Worm (Caenorhabditis elegans) whole organism, young adult: ENCODE results near the gene tatn-1.
A peak's percentile ranks its signal among the peaks of the same experiment; 100 is the strongest.

Experiments used
- B0035.1 ChIP-seq: sonication (generic microtip); optimal IDR thresholded peaks from 2 replicates; lab custom pipeline; 2016; ENCODE audit warnings: missing genetic modification characterization, mild to moderate bottlenecking, missing compliant biosample characterization, missing genotype, missing genetic modification reagents
- B0336.3 ChIP-seq: fragments of 200-800 bp; sonication (Bioruptor generic); IDR thresholded peaks from 2 replicates; pipeline ENCODE4 v1.3.6; 2022; ENCODE audit warnings: missing genetic modification characterization, missing compliant biosample characterization
- F22D6.2 ChIP-seq: sonication (generic microtip); optimal IDR thresholded peaks from 2 replicates; lab custom pipeline; 2016; ENCODE audit warnings: mild to moderate bottlenecking, missing genetic modification characterization, missing compliant biosample characterization
- F37B4.10 ChIP-seq: fragments of 200-800 bp; sonication (Bioruptor generic); IDR thresholded peaks from 2 replicates; pipeline ENCODE4 v1.3.6; 2022; ENCODE audit warnings: missing genetic modification characterization, missing compliant biosample characterization
- F55B11.4 ChIP-seq: sonication (generic microtip); optimal IDR thresholded peaks from 2 replicates; lab custom pipeline; 2016; ENCODE audit warnings: missing compliant biosample characterization, missing genetic modification characterization, borderline replicate concordance; ENCODE audit not compliant: insufficient read depth
- F57A8.1 ChIP-seq: fragments of 200-800 bp; sonication (Bioruptor generic); optimal IDR thresholded peaks from 2 replicates; lab custom pipeline; 2018; ENCODE audit warnings: mild to moderate bottlenecking, missing genetic modification characterization, moderate library complexity, missing compliant biosample characterization
- T26A5.8 ChIP-seq: sonication (generic microtip); optimal IDR thresholded peaks from 2 replicates; lab custom pipeline; 2016; ENCODE audit warnings: missing genetic modification characterization, missing compliant biosample characterization
- Y67H2A.10 ChIP-seq: fragments of 200-800 bp; sonication (Bioruptor generic); conservative IDR thresholded peaks from 2 replicates; pipeline ENCODE4 v1.3.6; 2022; ENCODE audit warnings: missing genetic modification reagents, missing genetic modification characterization, missing compliant biosample characterization
- aptf-3 ChIP-seq: fragments of 200-800 bp; sonication (Bioruptor generic); IDR thresholded peaks from 2 replicates; pipeline ENCODE4 v1.3.6; 2022; ENCODE audit warnings: missing genetic modification characterization, missing compliant biosample characterization
- attf-3 ChIP-seq: fragments of 200-800 bp; sonication (Bioruptor generic); conservative IDR thresholded peaks from 2 replicates; pipeline ENCODE4 v1.3.6; 2022; ENCODE audit warnings: missing genetic modification reagents, missing genetic modification characterization, missing compliant biosample characterization
- bed-2 ChIP-seq: fragments of 200-800 bp; sonication (Bioruptor generic); IDR thresholded peaks from 2 replicates; pipeline ENCODE4 v1.3.6; 2022; ENCODE audit warnings: missing genetic modification reagents, missing genetic modification characterization, missing compliant biosample characterization
- cebp-2 ChIP-seq: fragments of 200-800 bp; sonication (Bioruptor generic); IDR thresholded peaks from 2 replicates; pipeline ENCODE4 v1.3.6; 2022; ENCODE audit warnings: missing genetic modification characterization, missing compliant biosample characterization
- ceh-100 ChIP-seq: fragments of 200-800 bp; sonication (Bioruptor generic); IDR thresholded peaks from 2 replicates; pipeline ENCODE4 v1.3.6; 2022; ENCODE audit warnings: missing genetic modification reagents, missing genetic modification characterization, missing compliant biosample characterization
- ceh-27 ChIP-seq: fragments of 200-800 bp; sonication (Bioruptor generic); optimal IDR thresholded peaks from 2 replicates; lab custom pipeline; 2018; ENCODE audit warnings: mild to moderate bottlenecking, missing genetic modification characterization, moderate library complexity, missing compliant biosample characterization
- ceh-40 ChIP-seq: fragments of 200-800 bp; sonication (Bioruptor generic); IDR thresholded peaks from 2 replicates; pipeline ENCODE4 v1.3.6; 2022; ENCODE audit warnings: missing genetic modification characterization, missing compliant biosample characterization
- ceh-58 ChIP-seq: fragments of 200-800 bp; sonication (Bioruptor generic); IDR thresholded peaks from 2 replicates; pipeline ENCODE4 v1.3.6; 2022; ENCODE audit warnings: missing genetic modification characterization, missing compliant biosample characterization
- dox-1 ChIP-seq: fragments of 200-800 bp; sonication (Bioruptor generic); IDR thresholded peaks from 2 replicates; pipeline ENCODE4 v1.3.6; 2022; ENCODE audit warnings: missing genetic modification reagents, missing genetic modification characterization, missing compliant biosample characterization
- dpff-1 ChIP-seq: sonication (generic microtip); optimal IDR thresholded peaks from 2 replicates; lab custom pipeline; 2017; ENCODE audit warnings: mild to moderate bottlenecking, missing genetic modification characterization, missing compliant biosample characterization
- ekl-4 ChIP-seq: fragments of 200-800 bp; sonication (Bioruptor generic); IDR thresholded peaks from 2 replicates; pipeline ENCODE4 v1.3.6; 2022; ENCODE audit warnings: missing genetic modification reagents, missing genetic modification characterization, missing compliant biosample characterization
- hsf-1 ChIP-seq: fragments of 200-800 bp; sonication (Bioruptor generic); IDR thresholded peaks from 2 replicates; pipeline ENCODE4 v1.3.6; 2022; ENCODE audit warnings: missing genetic modification reagents, missing genetic modification characterization, missing compliant biosample characterization
- let-607 ChIP-seq, 2 experiments: fragments of 200-800 bp in 1 of 2; sonication (Bioruptor generic) in 1 of 2; sonication (generic microtip) in 1 of 2; optimal IDR thresholded peaks; 2 replicates each; lab custom pipeline; 2016 to 2018; ENCODE audit warnings: mild to moderate bottlenecking in 2 of 2, missing compliant biosample characterization in 2 of 2, missing genetic modification characterization in 2 of 2, moderate library complexity in 2 of 2, missing genotype in 1 of 2
- lin-26 ChIP-seq: fragments of 200-800 bp; sonication (Bioruptor generic); IDR thresholded peaks from 2 replicates; pipeline ENCODE4 v1.3.6; 2022; ENCODE audit warnings: missing genetic modification reagents, missing genetic modification characterization, missing compliant biosample characterization
- lsy-27 ChIP-seq: sonication (generic microtip); optimal IDR thresholded peaks from 2 replicates; lab custom pipeline; 2017; ENCODE audit warnings: missing genetic modification characterization, mild to moderate bottlenecking, missing compliant biosample characterization, antibody characterized with exemption, missing genotype, borderline replicate concordance; ENCODE audit not compliant: insufficient read depth
- madf-6 ChIP-seq: fragments of 200-800 bp; sonication (Bioruptor generic); IDR thresholded peaks from 2 replicates; pipeline ENCODE4 v1.3.6; 2022; ENCODE audit warnings: missing genetic modification reagents, missing genetic modification characterization, missing compliant biosample characterization
- mcd-1 ChIP-seq: fragments of 200-800 bp; sonication (Bioruptor generic); IDR thresholded peaks from 2 replicates; pipeline ENCODE4 v1.3.6; 2022; ENCODE audit warnings: missing genetic modification reagents, missing genetic modification characterization, missing compliant biosample characterization
- mes-4 ChIP-seq: sonication (generic microtip); optimal IDR thresholded peaks from 2 replicates; lab custom pipeline; 2016; ENCODE audit warnings: missing genotype, missing genetic modification characterization, missing compliant biosample characterization
- nhr-120 ChIP-seq: fragments of 200-800 bp; sonication (Bioruptor generic); IDR thresholded peaks from 2 replicates; pipeline ENCODE4 v1.3.6; 2022; ENCODE audit warnings: missing genetic modification characterization, missing compliant biosample characterization
- nhr-80 ChIP-seq: sonication (generic microtip); optimal IDR thresholded peaks from 2 replicates; lab custom pipeline; 2016; ENCODE audit warnings: missing genetic modification characterization, missing compliant biosample characterization
- pbrm-1 ChIP-seq: fragments of 200-800 bp; sonication (Bioruptor generic); IDR thresholded peaks from 2 replicates; pipeline ENCODE4 v1.3.6; 2022; ENCODE audit warnings: missing genetic modification reagents, missing genetic modification characterization, missing compliant biosample characterization
- rcor-1 ChIP-seq: fragments of 200-800 bp; sonication (Bioruptor generic); IDR thresholded peaks from 2 replicates; pipeline ENCODE4 v1.3.6; 2022; ENCODE audit warnings: missing genetic modification reagents, missing genetic modification characterization, missing compliant biosample characterization
- rec-8 ChIP-seq, 2 experiments: sonication (generic microtip); optimal IDR thresholded peaks; 2 replicates each; lab custom pipeline; 2016; ENCODE audit warnings: mild to moderate bottlenecking in 2 of 2, missing genetic modification characterization in 2 of 2, missing genetic modification reagents in 2 of 2, missing genotype in 2 of 2, missing biosample characterization in 1 of 2, missing compliant biosample characterization in 1 of 2, moderate library complexity in 1 of 2
- sdz-38 ChIP-seq: sonication (generic microtip); optimal IDR thresholded peaks from 2 replicates; lab custom pipeline; 2016; ENCODE audit warnings: missing genotype, missing genetic modification characterization, missing compliant biosample characterization
- sptf-2 ChIP-seq: fragments of 200-800 bp; sonication (Bioruptor generic); optimal IDR thresholded peaks from 2 replicates; lab custom pipeline; 2018; ENCODE audit warnings: mild to moderate bottlenecking, missing genetic modification characterization, missing compliant biosample characterization
- tbp1 ChIP-seq: fragments of 200-800 bp; sonication (Bioruptor generic); optimal IDR thresholded peaks from 2 replicates; lab custom pipeline; 2018; ENCODE audit warnings: mild to moderate bottlenecking, missing genetic modification characterization, missing compliant biosample characterization
- tbx-9 ChIP-seq: sonication (generic microtip); optimal IDR thresholded peaks from 2 replicates; lab custom pipeline; 2016; ENCODE audit warnings: borderline replicate concordance, missing genetic modification characterization, inconsistent platforms, missing compliant biosample characterization
- xnd-1 ChIP-seq: sonication (generic microtip); optimal IDR thresholded peaks from 2 replicates; lab custom pipeline; 2016; ENCODE audit warnings: missing genotype, missing genetic modification reagents, missing genetic modification characterization, missing compliant biosample characterization
- ztf-28 ChIP-seq: fragments of 200-800 bp; sonication (Bioruptor generic); IDR thresholded peaks from 2 replicates; pipeline ENCODE4 v1.3.6; 2022; ENCODE audit warnings: missing genetic modification reagents, missing genetic modification characterization, missing compliant biosample characterization

tatn-1 gene

ce11 chrX:14753514-14754076 lies 37.2 kb upstream of the tatn-1 start, which contains the start of gene sucl-1 (continued):
- peak; percentile 27; the same call in 1 of the 2 replicates for TF ChIP-seq madf-6 (GFP tag; lab: Robert Waterston, UW)
- TF ChIP-seq bed-2 (GFP tag; lab: Robert Waterston, UW) = no peak
- TF ChIP-seq dpff-1 (tag; lab: Kevin White, UChicago) = no peak
- TF ChIP-seq sptf-2 (GFP tag; lab: Kevin White, UChicago) = no peak
- no peak for TF ChIP-seq cebp-2 (GFP tag; lab: Robert Waterston, UW)
- TF ChIP-seq lsy-27 (tag; lab: Kevin White, UChicago) = no peak
- peak; percentile 46; the same call in 1 of the 2 replicates for TF ChIP-seq B0336.3 (GFP tag; lab: Robert Waterston, UW)
- TF ChIP-seq mcd-1 = peak; percentile 67
- no peak for TF ChIP-seq rec-8 (tag; optimal IDR thresholded peaks at IDR 0.05; lab: Kevin White, UChicago)
- peak; percentile 94 for TF ChIP-seq dox-1 (GFP tag; lab: Robert Waterston, UW)
- peak; percentile 90 for TF ChIP-seq ceh-27 (GFP tag; lab: Kevin White, UChicago)
- TF ChIP-seq F22D6.2 = peak; percentile 58
- TF ChIP-seq Y67H2A.10 = no peak
- TF ChIP-seq F37B4.10 = no peak
- TF ChIP-seq sdz-38 (tag; lab: Kevin White, UChicago) = no peak
- no peak for TF ChIP-seq ceh-40 (GFP tag; lab: Robert Waterston, UW)
- no peak for TF ChIP-seq ceh-58 (GFP tag; lab: Robert Waterston, UW)
- no peak for TF ChIP-seq tbx-9 (tag; lab: Kevin White, UChicago)
- no peak for TF ChIP-seq hsf-1 (GFP tag; lab: Robert Waterston, UW)
- no peak for TF ChIP-seq T26A5.8 (tag; lab: Kevin White, UChicago)
- TF ChIP-seq ekl-4 = no peak
- TF ChIP-seq tbp1 (GFP tag; lab: Kevin White, UChicago) = peak; percentile 56
- TF ChIP-seq lin-26 (GFP tag; lab: Robert Waterston, UW) = peak; percentile 72
- no peak for TF ChIP-seq F57A8.1 (GFP tag; lab: Kevin White, UChicago)
- TF ChIP-seq pbrm-1 (GFP tag; lab: Robert Waterston, UW) = peak; percentile 54; the same call in 1 of the 2 replicates
- TF ChIP-seq B0035.1 (tag; lab: Kevin White, UChicago) = no peak
- TF ChIP-seq nhr-120 (GFP tag; lab: Robert Waterston, UW) = no peak
- no peak for TF ChIP-seq ceh-100
- TF ChIP-seq xnd-1 = no peak
- TF ChIP-seq F55B11.4 (tag; lab: Kevin White, UChicago) = no peak
- no peak for TF ChIP-seq aptf-3 (GFP tag; lab: Robert Waterston, UW)

- TF ChIP-seq let-607 (tag; optimal IDR thresholded peaks at IDR 0.05; lab: Kevin White, UChicago) (peak; percentile 7 to 62), ztf-28 (GFP tag; lab: Robert Waterston, UW) (no peak), attf-3 (GFP tag; lab: Robert Waterston, UW) (no peak), nhr-80 (peak; percentile 71), rcor-1 (GFP tag; lab: Robert Waterston, UW) (no peak), F37B4.10 (no peak), mes-4 (tag; lab: Kevin White, UChicago) (no peak)
Measured at ce11 chrX:14755847-14756246, 35.0 kb upstream of the tatn-1 start.
